Fruit fly (Drosophila melanogaster): ENCODE data around the gene Apl.

The Apl gene

DNA sequence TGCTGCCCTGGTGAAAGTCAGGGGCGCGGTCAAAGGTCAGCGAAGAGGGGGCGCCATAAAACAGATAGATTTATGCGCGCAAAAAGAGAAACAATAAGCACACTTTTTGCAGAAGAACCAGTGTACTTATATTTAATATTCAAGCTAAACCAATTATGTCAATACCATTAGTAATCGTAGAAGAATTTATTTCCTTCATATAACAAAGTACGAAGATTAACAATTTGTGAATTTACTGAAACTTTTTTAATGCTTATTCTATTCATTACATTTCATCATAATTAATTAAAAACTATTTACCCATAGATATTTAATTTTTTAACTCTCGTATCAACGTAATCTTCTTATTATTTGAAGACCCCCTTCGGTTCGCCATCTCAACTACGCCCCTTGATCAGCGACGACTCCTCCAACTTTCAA is 47.1 kb downstream of the Apl start (continued):
- peak; percentile 87 for TF ChIP-seq Sox100B (GFP tag; optimal IDR thresholded peaks at IDR 0.05)
- no peak for TF ChIP-seq NFAT (GFP tag; IDR thresholded peaks at IDR 0.05)
- TF ChIP-seq toy (GFP tag; IDR thresholded peaks at IDR 0.05) = no peak
- no peak for TF ChIP-seq NK7.1 (GFP tag; optimal IDR thresholded peaks at IDR 0.05)
- TF ChIP-seq Ada2b (GFP tag; IDR thresholded peaks at IDR 0.05) = no peak
- peak; percentile 68 for TF ChIP-seq CG9437 (GFP tag; optimal IDR thresholded peaks at IDR 0.05)
- TF ChIP-seq gcm (GFP tag; optimal IDR thresholded peaks at IDR 0.05) = peak; percentile 4
- TF ChIP-seq CG6689 (GFP tag; IDR thresholded peaks at IDR 0.05) = peak; percentile 52
- TF ChIP-seq Poxn (GFP tag; IDR thresholded peaks at IDR 0.05) = no peak
- TF ChIP-seq CG32772 (GFP tag; IDR thresholded peaks at IDR 0.05) = peak; percentile 20; the same call in 1 of the 2 replicates
- TF ChIP-seq CG5245 (GFP tag; optimal IDR thresholded peaks at IDR 0.05) = peak; percentile 49
- no peak for TF ChIP-seq shn (GFP tag; optimal IDR thresholded peaks at IDR 0.05)
- no peak for TF ChIP-seq vvl (GFP tag; IDR thresholded peaks at IDR 0.05)
- peak; percentile 90 for TF ChIP-seq nmo (GFP tag; optimal IDR thresholded peaks at IDR 0.05)
- no peak for TF ChIP-seq Dfd (GFP tag; optimal IDR thresholded peaks at IDR 0.05)
- TF ChIP-seq Jarid2 (GFP tag; optimal IDR thresholded peaks at IDR 0.05) = no peak
- TF ChIP-seq CG11696 (GFP tag; IDR thresholded peaks at IDR 0.05) = no peak
- peak; percentile 63 to 75 for TF ChIP-seq bsh (GFP tag; optimal IDR thresholded peaks at IDR 0.05)
- TF ChIP-seq eve (GFP tag; optimal IDR thresholded peaks at IDR 0.05) = peak in 1 of 2 experiments; percentile 84
- peak; percentile 42 for TF ChIP-seq CG1603 (tag; optimal IDR thresholded peaks at IDR 0.05)
- TF ChIP-seq PHDP (tag; optimal IDR thresholded peaks at IDR 0.05) = peak; percentile 30
- peak; percentile 14 for TF ChIP-seq CG4707 (GFP tag; optimal IDR thresholded peaks at IDR 0.05)
- peak; percentile 86 for TF ChIP-seq CG10979 (tag; optimal IDR thresholded peaks at IDR 0.05)
- peak; percentile 30 for TF ChIP-seq org-1 (GFP tag; optimal IDR thresholded peaks at IDR 0.05)
- no peak for TF ChIP-seq CG16863 (GFP tag; optimal IDR thresholded peaks at IDR 0.05)
- no peak for TF ChIP-seq Mrtf (GFP tag; IDR thresholded peaks at IDR 0.05)
- TF ChIP-seq CG12219 (GFP tag; optimal IDR thresholded peaks at IDR 0.05) = peak; percentile 30
- TF ChIP-seq H2.0 (GFP tag; IDR thresholded peaks at IDR 0.05) = no peak
- TF ChIP-seq fd96Cb (tag; optimal IDR thresholded peaks at IDR 0.05) = peak; percentile 73
- TF ChIP-seq Dip3 (GFP tag; optimal IDR thresholded peaks at IDR 0.05) = no peak
- peak; percentile 34 for TF ChIP-seq CG2202 (tag; optimal IDR thresholded peaks at IDR 0.05)
- peak; percentile 60 for TF ChIP-seq CG30431 (GFP tag; optimal IDR thresholded peaks at IDR 0.05)
- no peak for TF ChIP-seq CG8089 (GFP tag; optimal IDR thresholded peaks at IDR 0.05)
- TF ChIP-seq Fer3 (tag; optimal IDR thresholded peaks at IDR 0.05) = no peak
- TF ChIP-seq ro (GFP tag; IDR thresholded peaks at IDR 0.05) = no peak
- TF ChIP-seq CG34376 (GFP tag; optimal IDR thresholded peaks at IDR 0.05) = no peak
- TF ChIP-seq Myb (GFP tag; optimal IDR thresholded peaks at IDR 0.05) = no peak
- TF ChIP-seq CG17612 (GFP tag; IDR thresholded peaks at IDR 0.05) = no peak
- TF ChIP-seq stc (GFP tag; IDR thresholded peaks at IDR 0.05) = no peak
- peak; percentile 80 for TF ChIP-seq gem (tag; optimal IDR thresholded peaks at IDR 0.05)
- peak; percentile 49 for TF ChIP-seq tap (tag; optimal IDR thresholded peaks at IDR 0.05)
- peak; percentile 46; the same call in 1 of the 2 replicates for TF ChIP-seq gt (GFP tag; IDR thresholded peaks at IDR 0.05)
- TF ChIP-seq CG12155 (GFP tag; optimal IDR thresholded peaks at IDR 0.05) = no peak
- TF ChIP-seq CG11504 (tag; optimal IDR thresholded peaks at IDR 0.05) = peak; percentile 76
- peak; percentile 82 for TF ChIP-seq Sox102F (GFP tag; optimal IDR thresholded peaks at IDR 0.05)
- peak; percentile 40; the same call in 2 of the 4 replicates for TF ChIP-seq Gug (GFP tag; IDR thresholded peaks at IDR 0.05)
- no peak for TF ChIP-seq CG1792 (GFP tag; optimal IDR thresholded peaks at IDR 0.05)
- no peak for TF ChIP-seq Camta (GFP tag; optimal IDR thresholded peaks at IDR 0.05)
- TF ChIP-seq Antp (GFP tag; optimal IDR thresholded peaks at IDR 0.05) = peak; percentile 1
- TF ChIP-seq CG9817 (tag; optimal IDR thresholded peaks at IDR 0.05) = no peak
- peak; percentile 58 for TF ChIP-seq CG10267 (tag; optimal IDR thresholded peaks at IDR 0.05)
- TF ChIP-seq CG5180 (GFP tag; optimal IDR thresholded peaks at IDR 0.05) = peak; percentile 57

All from whole organism, embryonic.